Worm (Caenorhabditis elegans) whole organism, L1 larva: ENCODE measurements around the gene pfkb-1.2.

Source experiments
- aly-2 ChIP-seq: fragments of 150-350 bp; optimal IDR thresholded peaks from 2 replicates; lab custom pipeline; 2014; ENCODE audit warnings: missing biosample characterization, missing genetic modification characterization
- egl-13 ChIP-seq: sonication (generic microtip); optimal IDR thresholded peaks from 2 replicates; lab custom pipeline; 2016; ENCODE audit warnings: missing genotype, missing genetic modification reagents, missing genetic modification characterization, missing compliant biosample characterization
- nhr-19 ChIP-seq: fragments of 200-800 bp; sonication (Bioruptor generic); conservative IDR thresholded peaks from 2 replicates; pipeline ENCODE4 v1.3.6; 2022; ENCODE audit warnings: missing genetic modification characterization, missing compliant biosample characterization
- swsn-7 ChIP-seq: sonication (generic microtip); optimal IDR thresholded peaks from 2 replicates; lab custom pipeline; 2016; ENCODE audit warnings: missing genetic modification characterization, missing compliant biosample characterization

ce11 chrIV:5926643-5927042, 15.1 kb upstream of the pfkb-1.2 start:
- no peak for TF ChIP-seq egl-13 (tag; lab: Kevin White, UChicago)
- no peak for TF ChIP-seq swsn-7 (tag; lab: Kevin White, UChicago)
- no peak for TF ChIP-seq aly-2 (tag; lab: Kevin White, UChicago)
- TF ChIP-seq nhr-19 (GFP tag; lab: Robert Waterston, UW), result no peak
